Fruit fly (Drosophila melanogaster): ENCODE measurements around the gene CG3191.

CG3191 gene

dm6 chrX:2270557-2270930, 18.8 kb upstream of the CG3191 start, which contains the start of gene CG2924 (continued):
- TF ChIP-seq ewg (GFP tag; optimal IDR thresholded peaks at IDR 0.05) (peak; percentile 77), Six4 (GFP tag; optimal IDR thresholded peaks at IDR 0.05) (peak; percentile 19), CG1647 (GFP tag; optimal IDR thresholded peaks at IDR 0.05) (peak; percentile 59), CG32767 (GFP tag; IDR thresholded peaks at IDR 0.05) (peak; percentile 53; the same call in 1 of the 2 replicates), CG1603 (tag; optimal IDR thresholded peaks at IDR 0.05) (peak; percentile 93), CG6175 (GFP tag; IDR thresholded peaks at IDR 0.05) (no peak), z (GFP tag; IDR thresholded peaks at IDR 0.05) (no peak), hbn (GFP tag; IDR thresholded peaks at IDR 0.05; ENCODE audit: partially characterized antibody) (peak; percentile 100), ato (GFP tag; IDR thresholded peaks at IDR 0.05; ENCODE audit: partially characterized antibody) (peak; percentile 100), Optix (GFP tag; IDR thresholded peaks at IDR 0.05) (no peak), CG18764 (GFP tag; optimal IDR thresholded peaks at IDR 0.05) (peak; percentile 21), Oli (tag; optimal IDR thresholded peaks at IDR 0.05) (no peak), MTF-1 (GFP tag; optimal IDR thresholded peaks at IDR 0.05; ENCODE audit: borderline replicate concordance) (no peak), knrl (GFP tag; IDR thresholded peaks at IDR 0.05; ENCODE audit: partially characterized antibody) (peak; percentile 99), CG10565 (GFP tag; optimal IDR thresholded peaks at IDR 0.05) (no peak), CG12219 (GFP tag; optimal IDR thresholded peaks at IDR 0.05) (no peak), CG17361 (GFP tag; IDR thresholded peaks at IDR 0.05) (0 out of 3 replicates have a peak, but pooled peaks have one; percentile 24), Hey (tag; optimal IDR thresholded peaks at IDR 0.05) (no peak), crol (GFP tag; IDR thresholded peaks at IDR 0.05) (no peak), wdn (GFP tag; IDR thresholded peaks at IDR 0.05) (peak; percentile 62; the same call in 1 of the 2 replicates), bcd (GFP tag; optimal IDR thresholded peaks at IDR 0.05) (peak; percentile 43), CG9876 (GFP tag; optimal IDR thresholded peaks at IDR 0.05) (peak; percentile 59), amos (GFP tag; IDR thresholded peaks at IDR 0.05; ENCODE audit: partially characterized antibody) (peak; percentile 100), gro (GFP tag; optimal IDR thresholded peaks at IDR 0.05) (peak; percentile 89), ash1 (GFP tag; optimal IDR thresholded peaks at IDR 0.05) (peak; percentile 59), lov (optimal IDR thresholded peaks at IDR 0.05) (no peak), lov (GFP tag; IDR thresholded peaks at IDR 0.05) (0 out of 3 replicates have a peak, but pooled peaks have one; percentile 19), CG11456 (GFP tag; IDR thresholded peaks at IDR 0.05) (peak; percentile 89), rib (GFP tag; IDR thresholded peaks at IDR 0.05) (peak; percentile 84), bab2 (GFP tag; optimal IDR thresholded peaks at IDR 0.05) (peak; percentile 67), tin (GFP tag; optimal IDR thresholded peaks at IDR 0.05) (peak; percentile 67), CG4707 (GFP tag; optimal IDR thresholded peaks at IDR 0.05) (no peak), CG15479 (GFP tag; optimal IDR thresholded peaks at IDR 0.05) (peak; percentile 88), schlank (tag; optimal IDR thresholded peaks at IDR 0.05) (no peak), pfk (GFP tag; optimal IDR thresholded peaks at IDR 0.05) (peak; percentile 29), vfl (GFP tag; optimal IDR thresholded peaks at IDR 0.05) (peak; percentile 73), tna (GFP tag; IDR thresholded peaks at IDR 0.05; ENCODE audit: partially characterized antibody) (peak; percentile 99), CG15011 (GFP tag; optimal IDR thresholded peaks at IDR 0.05) (no peak), cg (GFP tag; optimal IDR thresholded peaks at IDR 0.05) (peak; percentile 64), CG33557 (GFP tag; optimal IDR thresholded peaks at IDR 0.05) (no peak), CG10267 (tag; optimal IDR thresholded peaks at IDR 0.05) (peak; percentile 69), HLH4C (GFP tag; IDR thresholded peaks at IDR 0.05; ENCODE audit: partially characterized antibody) (peak; percentile 99), CG1602 (GFP tag; optimal IDR thresholded peaks at IDR 0.05) (peak; percentile 38), az2 (GFP tag; optimal IDR thresholded peaks at IDR 0.05) (peak; percentile 18), CG13123 (GFP tag; optimal IDR thresholded peaks at IDR 0.05) (no peak), dm (GFP tag; optimal IDR thresholded peaks at IDR 0.05) (peak; percentile 59), HLH54F (GFP tag; optimal IDR thresholded peaks at IDR 0.05) (peak; percentile 78), Dad (GFP tag; optimal IDR thresholded peaks at IDR 0.05) (peak; percentile 67), D (optimal IDR thresholded peaks at IDR 0.05) (no peak), D (GFP tag; optimal IDR thresholded peaks at IDR 0.05) (no peak), HLH3B (GFP tag; IDR thresholded peaks at IDR 0.05) (no peak)

All from whole organism, embryonic.